Worm (Caenorhabditis elegans) whole organism, mixed stage, embryonic: Measurements from ENCODE around the gene fbxa-59.

Experiments
- elt-1 ChIP-seq: sonication (generic microtip); optimal IDR thresholded peaks from 2 replicates; lab custom pipeline; 2017; ENCODE audit warnings: missing genetic modification characterization, mild to moderate bottlenecking, missing compliant biosample characterization, antibody characterized with exemption, moderate library complexity, borderline replicate concordance; ENCODE audit not compliant: insufficient read depth
- elt-3 ChIP-seq: fragments of 150-350 bp; optimal IDR thresholded peaks from 2 replicates; lab custom pipeline; 2014; ENCODE audit warnings: missing biosample characterization, missing genetic modification characterization
- lsy-2 ChIP-seq: fragments of 150-350 bp; optimal IDR thresholded peaks from 2 replicates; lab custom pipeline; 2014; ENCODE audit warnings: missing biosample characterization, missing genetic modification characterization
- pha-4 ChIP-seq: fragments of 150-350 bp; optimal IDR thresholded peaks from 2 replicates; lab custom pipeline; 2018; ENCODE audit warnings: missing biosample characterization, missing genetic modification reagents, missing genetic modification characterization
- ztf-11 ChIP-seq: fragments of 150-350 bp; optimal IDR thresholded peaks from 2 replicates; lab custom pipeline; 2014; ENCODE audit warnings: missing biosample characterization, missing genetic modification characterization

ce11 chrIII:989558-989957 lies 46.3 kb upstream of the fbxa-59 start:
- no peak for TF ChIP-seq elt-1 (tag; lab: Kevin White, UChicago)
- no peak for TF ChIP-seq lsy-2 (tag; lab: Kevin White, UChicago)
- no peak for TF ChIP-seq ztf-11 (tag; lab: Kevin White, UChicago)
- no peak for TF ChIP-seq elt-3
- TF ChIP-seq pha-4 (tag; lab: Kevin White, UChicago) = no peak
